Fruit fly (Drosophila melanogaster) whole organism, adult: ENCODE results near the gene Sfp24Bb.

Experiments used
- CG11617 ChIP-seq: fragments of 200-800 bp; sonication (Bioruptor generic); optimal IDR thresholded peaks from 2 replicates; lab custom pipeline; 2017; ENCODE audit warnings: mild to moderate bottlenecking, missing biosample characterization, missing genetic modification reagents, missing genetic modification characterization
- CG12768 ChIP-seq: fragments of 200-800 bp; sonication (Bioruptor generic); optimal IDR thresholded peaks from 2 replicates; lab custom pipeline; 2017; ENCODE audit warnings: missing biosample characterization, missing genetic modification characterization, mild to moderate bottlenecking, moderate library complexity, missing genetic modification reagents
- CG14711 ChIP-seq: fragments of 200-800 bp; sonication (Bioruptor generic); optimal IDR thresholded peaks from 2 replicates; lab custom pipeline; 2018; ENCODE audit warnings: missing biosample characterization, mild to moderate bottlenecking, missing genetic modification characterization, moderate library complexity
- CG1620 ChIP-seq: fragments of 200-800 bp; sonication (Bioruptor generic); optimal IDR thresholded peaks from 2 replicates; lab custom pipeline; 2016; ENCODE audit warnings: missing biosample characterization, missing genetic modification characterization
- CG33017 ChIP-seq: fragments of 200-800 bp; sonication (Bioruptor generic); optimal IDR thresholded peaks from 2 replicates; lab custom pipeline; 2018; ENCODE audit warnings: missing biosample characterization, mild to moderate bottlenecking, missing genetic modification characterization, moderate library complexity
- CG5204 ChIP-seq: fragments of 200-800 bp; sonication (Bioruptor generic); optimal IDR thresholded peaks from 2 replicates; lab custom pipeline; 2016; ENCODE audit warnings: missing biosample characterization, missing genetic modification characterization
- CG7045 ChIP-seq: fragments of 200-800 bp; sonication (Bioruptor generic); optimal IDR thresholded peaks from 2 replicates; lab custom pipeline; 2017; ENCODE audit warnings: missing biosample characterization, mild to moderate bottlenecking, missing genetic modification characterization
- CG7101 ChIP-seq: fragments of 200-800 bp; sonication (Bioruptor generic); optimal IDR thresholded peaks from 2 replicates; lab custom pipeline; 2018; ENCODE audit warnings: missing biosample characterization, mild to moderate bottlenecking, missing genetic modification characterization, moderate library complexity
- Clk ChIP-seq: fragments of 200-800 bp; sonication (Bioruptor generic); optimal IDR thresholded peaks from 2 replicates; lab custom pipeline; 2017; ENCODE audit warnings: missing biosample characterization, missing genetic modification characterization
- Crg-1 ChIP-seq: fragments of 200-800 bp; sonication (Bioruptor generic); optimal IDR thresholded peaks from 2 replicates; lab custom pipeline; 2016; ENCODE audit warnings: missing biosample characterization, missing genetic modification characterization
- Hr96 ChIP-seq: fragments of 200-800 bp; sonication (Bioruptor generic); optimal IDR thresholded peaks from 2 replicates; lab custom pipeline; 2016; ENCODE audit warnings: missing biosample characterization, missing genetic modification characterization
- Mnt ChIP-seq: fragments of 200-800 bp; sonication (Bioruptor generic); optimal IDR thresholded peaks from 2 replicates; lab custom pipeline; 2016; ENCODE audit warnings: missing biosample characterization, mild to moderate bottlenecking, missing genetic modification characterization
- bab1 ChIP-seq: fragments of 200-800 bp; sonication (Bioruptor generic); optimal IDR thresholded peaks from 3 replicates; lab custom pipeline; 2019; ENCODE audit warnings: missing biosample characterization, mild to moderate bottlenecking, missing genetic modification characterization, moderate library complexity
- cic ChIP-seq: fragments of 200-800 bp; sonication (Bioruptor generic); optimal IDR thresholded peaks from 2 replicates; lab custom pipeline; 2017; ENCODE audit warnings: missing biosample characterization, mild to moderate bottlenecking, missing genetic modification characterization, moderate library complexity
- cnc ChIP-seq, 2 experiments: fragments of >200 bp; optimal IDR thresholded peaks; 2 replicates each; lab custom pipeline; 2017
- kay ChIP-seq: fragments of 200-800 bp; sonication (Bioruptor generic); peaks from one replicate; lab custom pipeline; 2016; ENCODE audit warnings: missing biosample characterization, missing genetic modification characterization, borderline replicate concordance
- ovo ChIP-seq: fragments of 200-800 bp; sonication (Bioruptor generic); optimal IDR thresholded peaks from 2 replicates; lab custom pipeline; 2016; ENCODE audit warnings: missing biosample characterization, missing genetic modification characterization
- pad ChIP-seq: fragments of 200-800 bp; sonication (Bioruptor generic); optimal IDR thresholded peaks from 3 replicates; lab custom pipeline; 2017; ENCODE audit warnings: missing biosample characterization, missing genetic modification characterization, mild to moderate bottlenecking, moderate library complexity, missing genetic modification reagents
- tj ChIP-seq: fragments of 200-800 bp; sonication (Bioruptor generic); optimal IDR thresholded peaks from 3 replicates; lab custom pipeline; 2017; ENCODE audit warnings: missing biosample characterization, mild to moderate bottlenecking, missing genetic modification characterization, moderate library complexity
- toe ChIP-seq: fragments of 200-800 bp; sonication (Bioruptor generic); optimal IDR thresholded peaks from 2 replicates; lab custom pipeline; 2016; ENCODE audit warnings: missing biosample characterization, missing genetic modification characterization

Gene Sfp24Bb

DNA sequence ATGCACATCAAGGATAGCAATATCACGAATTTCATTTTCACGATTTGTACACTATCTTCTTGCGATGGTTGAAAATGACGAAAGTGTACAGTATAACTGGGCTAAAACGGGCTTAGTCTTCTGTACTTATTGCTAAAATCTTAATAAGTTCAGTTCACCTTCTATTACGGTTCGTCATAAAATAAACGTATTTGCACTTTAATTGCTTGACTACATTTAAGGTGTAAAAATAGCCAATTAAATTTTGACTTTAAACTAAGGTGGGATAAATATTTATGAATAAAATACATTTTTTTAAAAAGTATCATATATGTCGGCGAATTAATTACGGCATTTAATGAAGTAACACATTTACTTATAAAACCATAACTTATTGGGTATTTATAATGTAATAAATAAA is at the start of gene Sfp24Bb:
Gene Sfp24Bb, minus strand, starts transcription at position 101 of the 400 bp plus-strand sequence.
- TF ChIP-seq ovo (GFP tag; lab: Kevin White, UChicago) = no peak
- TF ChIP-seq tj (GFP tag; lab: Kevin White, UChicago) = no peak
- no peak for TF ChIP-seq Clk (GFP tag; lab: Kevin White, UChicago)
- TF ChIP-seq CG7045 (GFP tag; lab: Kevin White, UChicago) = no peak
- no peak for TF ChIP-seq pad (GFP tag; lab: Kevin White, UChicago)
- TF ChIP-seq cic (GFP tag; lab: Kevin White, UChicago) = no peak
- TF ChIP-seq Mnt (GFP tag; lab: Kevin White, UChicago) = no peak
- TF ChIP-seq kay (GFP tag; lab: Kevin White, UChicago) = no peak
- TF ChIP-seq cnc (optimal IDR thresholded peaks at IDR 0.05; lab: Kevin White, UChicago) = no peak
- TF ChIP-seq CG7101 (tag; lab: Kevin White, UChicago) = no peak

DNA sequence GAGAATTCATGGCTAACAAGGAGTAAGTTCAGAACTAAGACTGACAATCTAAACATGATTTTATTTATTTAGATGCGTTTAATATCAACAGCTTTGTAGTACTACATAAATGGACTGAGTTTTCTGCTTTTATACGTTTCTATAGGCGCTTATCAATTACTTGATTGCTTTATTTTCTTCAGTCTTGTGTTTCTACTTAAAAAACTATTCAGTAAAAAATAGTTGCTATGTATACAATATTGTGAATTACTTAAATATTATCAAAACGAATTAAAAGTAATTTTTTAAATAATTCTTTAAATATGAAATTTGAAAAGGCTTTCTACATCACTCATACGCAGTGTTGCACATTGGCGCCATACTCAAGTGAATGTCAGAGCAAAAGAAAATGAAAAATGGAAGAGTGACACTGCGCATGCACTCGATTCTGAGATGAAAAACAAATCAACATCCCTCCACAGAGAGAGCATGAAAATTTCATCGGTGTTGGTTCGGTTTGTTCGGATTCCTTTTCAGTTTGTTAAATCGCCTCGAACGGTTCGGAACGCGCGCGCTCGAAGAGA is 48.2 kb upstream of the Sfp24Bb start, which contains the start of the genes lectin-24A and Shaw:
Gene lectin-24A, minus strand, starts transcription at position 101 of the 563 bp plus-strand sequence.
Gene Shaw, plus strand, starts transcription at position 513 of the 563 bp plus-strand sequence.
- TF ChIP-seq Crg-1 (GFP tag; lab: Kevin White, UChicago) (no peak), Mnt (GFP tag; lab: Kevin White, UChicago) (no peak), CG1620 (no peak), pad (GFP tag; lab: Kevin White, UChicago) (no peak), ovo (GFP tag; lab: Kevin White, UChicago) (no peak), toe (no peak)

DNA sequence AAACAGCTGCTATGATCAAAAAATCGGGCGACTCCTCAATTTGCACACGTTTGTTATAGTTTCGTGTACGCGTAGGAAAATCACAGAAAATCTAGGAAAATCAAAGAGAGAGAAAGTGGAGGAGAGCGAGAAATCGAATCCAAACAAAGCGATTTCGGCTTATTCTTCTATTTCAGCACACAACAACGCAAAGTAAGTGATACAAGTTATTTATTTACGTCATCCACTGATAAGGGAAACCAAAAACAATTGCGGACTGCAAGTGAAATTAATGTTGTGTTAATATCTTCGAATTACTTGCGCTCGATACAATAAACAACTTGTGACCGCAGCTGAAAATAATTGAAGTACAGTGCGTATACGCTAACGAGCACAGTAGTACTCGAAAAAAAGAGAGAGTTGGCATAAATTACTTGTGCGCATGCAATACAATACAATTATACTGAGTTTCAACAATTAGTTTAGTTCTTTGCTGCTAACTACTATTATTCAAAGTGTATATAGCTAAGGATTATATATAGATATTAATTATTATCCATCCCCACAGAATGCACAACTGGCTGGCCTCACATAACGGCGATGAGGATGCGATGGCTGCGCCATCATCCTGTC is 44.1 kb upstream of the Sfp24Bb start:
- TF ChIP-seq cnc (optimal IDR thresholded peaks at IDR 0.05; lab: Kevin White, UChicago) (no peak), CG5204 (GFP tag; lab: Kevin White, UChicago) (no peak), CG11617 (GFP tag; lab: Kevin White, UChicago) (no peak), tj (GFP tag; lab: Kevin White, UChicago) (no peak), CG33017 (tag; lab: Kevin White, UChicago) (no peak), CG1620 (no peak), Hr96 (GFP tag; lab: Kevin White, UChicago) (no peak), kay (GFP tag; lab: Kevin White, UChicago) (no peak), CG12768 (GFP tag; lab: Kevin White, UChicago) (no peak), CG7101 (tag; lab: Kevin White, UChicago) (no peak), toe (no peak), Crg-1 (GFP tag; lab: Kevin White, UChicago) (no peak)

DNA sequence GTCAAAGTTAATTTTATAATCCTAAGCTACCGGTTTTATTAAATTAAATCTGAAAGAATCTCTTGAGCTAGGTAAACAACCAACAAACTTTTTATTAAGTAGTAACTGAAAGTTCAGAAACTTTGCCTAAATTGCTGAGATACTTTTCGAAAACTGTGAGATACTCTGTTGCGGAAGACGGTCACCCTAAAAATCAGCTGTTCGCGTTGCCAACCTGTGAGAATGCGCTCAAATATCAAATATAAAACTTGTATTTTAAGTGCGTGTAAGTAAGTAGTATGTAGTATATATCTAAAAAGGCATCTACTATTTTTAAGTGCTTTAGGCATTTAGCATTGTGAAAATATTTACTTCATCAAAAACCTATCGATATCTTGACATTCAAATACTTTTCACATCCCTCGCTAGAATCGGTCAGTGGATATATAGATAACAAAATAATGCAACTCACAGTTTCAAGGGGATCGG is 43.4 kb upstream of the Sfp24Bb start, which contains the start of the genes CG31955 and CG2818:
Gene CG31955, minus strand, starts transcription at position 157 of the 468 bp plus-strand sequence.
Gene CG2818, plus strand, starts transcription at position 412 of the 468 bp plus-strand sequence.
- peak; percentile 96 for TF ChIP-seq kay (GFP tag; lab: Kevin White, UChicago)
- peak; percentile 36 for TF ChIP-seq toe
- no peak for TF ChIP-seq cnc (optimal IDR thresholded peaks at IDR 0.05; lab: Kevin White, UChicago)
- no peak for TF ChIP-seq CG33017 (tag; lab: Kevin White, UChicago)
- TF ChIP-seq CG5204 (GFP tag; lab: Kevin White, UChicago) = peak; percentile 55
- no peak for TF ChIP-seq Crg-1 (GFP tag; lab: Kevin White, UChicago)
- peak; percentile 35 for TF ChIP-seq tj (GFP tag; lab: Kevin White, UChicago)
- TF ChIP-seq CG12768 (GFP tag; lab: Kevin White, UChicago) = no peak
- TF ChIP-seq CG11617 (GFP tag; lab: Kevin White, UChicago) = peak; percentile 15
- peak; percentile 52 for TF ChIP-seq Hr96 (GFP tag; lab: Kevin White, UChicago)
- no peak for TF ChIP-seq CG7101 (tag; lab: Kevin White, UChicago)
- peak; percentile 31 for TF ChIP-seq ovo (GFP tag; lab: Kevin White, UChicago)
- TF ChIP-seq CG1620 = peak; percentile 6
- TF ChIP-seq CG14711 (tag; lab: Kevin White, UChicago) = peak; percentile 29
- no peak for TF ChIP-seq Mnt (GFP tag; lab: Kevin White, UChicago)
- no peak for TF ChIP-seq Clk (GFP tag; lab: Kevin White, UChicago)
- no peak for TF ChIP-seq CG7045 (GFP tag; lab: Kevin White, UChicago)
- TF ChIP-seq cic (GFP tag; lab: Kevin White, UChicago) = no peak
- TF ChIP-seq pad (GFP tag; lab: Kevin White, UChicago) = peak; percentile 95
- TF ChIP-seq bab1 (GFP tag; lab: Kevin White, UChicago) = no peak

DNA sequence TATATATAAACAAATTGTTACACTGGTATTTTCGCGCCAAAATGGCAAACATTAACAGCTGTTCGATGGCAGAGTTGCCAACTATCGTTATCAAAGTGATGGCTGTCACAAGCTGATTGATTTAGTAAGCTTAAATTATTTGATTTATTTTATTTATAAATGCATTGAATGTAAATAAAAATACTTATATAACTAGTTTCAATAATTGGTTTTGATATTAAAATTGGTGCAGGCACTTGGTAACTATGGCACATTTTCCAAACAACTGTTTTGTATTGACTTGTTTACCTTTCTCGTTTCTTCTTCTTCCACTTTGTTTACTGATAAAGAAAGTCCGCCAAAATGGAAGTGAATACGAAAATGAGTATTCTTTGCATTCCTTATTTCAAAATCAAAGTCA is 42.1 kb upstream of the Sfp24Bb start, which contains the start of gene cutlet:
Gene cutlet, minus strand, starts transcription at position 84 of the 400 bp plus-strand sequence.
- TF ChIP-seq Clk (GFP tag; lab: Kevin White, UChicago) (no peak), pad (GFP tag; lab: Kevin White, UChicago) (peak; percentile 1), toe (no peak), CG33017 (tag; lab: Kevin White, UChicago) (no peak), cic (GFP tag; lab: Kevin White, UChicago) (no peak), Crg-1 (GFP tag; lab: Kevin White, UChicago) (no peak), CG1620 (peak; percentile 16), CG5204 (GFP tag; lab: Kevin White, UChicago) (no peak), Mnt (GFP tag; lab: Kevin White, UChicago) (no peak), CG14711 (tag; lab: Kevin White, UChicago) (peak; percentile 90), CG11617 (GFP tag; lab: Kevin White, UChicago) (no peak), bab1 (GFP tag; lab: Kevin White, UChicago) (peak; percentile 32), kay (GFP tag; lab: Kevin White, UChicago) (peak; percentile 87)
